Worm (Caenorhabditis elegans) whole organism, midembryonic: ENCODE data around the gene epic-2.

ENCODE experiments used
- cog-1 ChIP-seq: sonication (generic microtip); optimal IDR thresholded peaks from 2 replicates; lab custom pipeline; 2016; ENCODE audit warnings: missing genetic modification characterization, missing compliant biosample characterization
- flt-1 ChIP-seq: fragments of 200-800 bp; sonication (Bioruptor generic); IDR thresholded peaks from 2 replicates; pipeline ENCODE4 v1.3.6; 2022; ENCODE audit warnings: missing genetic modification characterization, missing compliant biosample characterization
- klf-2 ChIP-seq: fragments of 200-800 bp; sonication (Bioruptor generic); conservative IDR thresholded peaks from 2 replicates; pipeline ENCODE4 v1.3.6; 2022; ENCODE audit warnings: missing genetic modification reagents, missing genetic modification characterization, missing compliant biosample characterization
- med-1 ChIP-seq: sonication (generic microtip); optimal IDR thresholded peaks from 2 replicates; lab custom pipeline; 2017; ENCODE audit warnings: missing genetic modification characterization, mild to moderate bottlenecking, missing compliant biosample characterization, antibody characterized with exemption, missing genetic modification reagents; ENCODE audit not compliant: insufficient read depth
- ztf-29 ChIP-seq: fragments of 200-800 bp; sonication (Bioruptor generic); IDR thresholded peaks from 2 replicates; pipeline ENCODE4 v1.3.6; 2022; ENCODE audit warnings: missing genetic modification reagents, missing genetic modification characterization, missing compliant biosample characterization

DNA sequence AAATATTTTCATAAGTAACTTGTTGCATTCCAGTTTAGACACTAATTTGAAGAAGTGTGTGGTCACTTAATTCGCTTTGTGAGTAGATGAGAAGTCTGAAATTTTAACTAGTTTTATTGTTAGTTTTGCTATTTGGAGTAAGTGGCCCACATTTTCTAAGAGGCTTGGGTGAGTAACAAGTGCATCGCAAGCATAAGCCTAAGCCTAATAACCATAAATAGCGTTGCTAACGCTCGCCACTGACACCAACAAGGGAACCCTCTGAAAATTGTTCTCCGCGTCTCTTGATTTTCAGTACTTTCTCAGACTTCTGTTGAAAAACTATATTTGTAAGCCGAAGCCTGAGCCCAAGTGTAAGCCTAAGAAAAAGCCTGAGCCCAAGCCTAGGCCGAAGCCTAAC, 3.7 kb downstream of the epic-2 start, which contains the start of gene epic-3:
- TF ChIP-seq flt-1 (GFP tag; lab: Robert Waterston, UW) (no peak), ztf-29 (GFP tag; lab: Robert Waterston, UW) (no peak), med-1 (no peak), cog-1 (no peak), klf-2 (GFP tag; lab: Robert Waterston, UW) (no peak)
